Fruit fly (Drosophila melanogaster): ENCODE measurements around the gene cno.

- no peak for TF ChIP-seq ttk (optimal IDR thresholded peaks at IDR 0.05)
- no peak for TF ChIP-seq h (optimal IDR thresholded peaks at IDR 0.05)
These were observed at the start of gene cno for dm6 chr3R:5217278-5217714.
